Fruit fly (Drosophila melanogaster): ENCODE results near the gene CG11583.

CG11583 gene

DNA sequence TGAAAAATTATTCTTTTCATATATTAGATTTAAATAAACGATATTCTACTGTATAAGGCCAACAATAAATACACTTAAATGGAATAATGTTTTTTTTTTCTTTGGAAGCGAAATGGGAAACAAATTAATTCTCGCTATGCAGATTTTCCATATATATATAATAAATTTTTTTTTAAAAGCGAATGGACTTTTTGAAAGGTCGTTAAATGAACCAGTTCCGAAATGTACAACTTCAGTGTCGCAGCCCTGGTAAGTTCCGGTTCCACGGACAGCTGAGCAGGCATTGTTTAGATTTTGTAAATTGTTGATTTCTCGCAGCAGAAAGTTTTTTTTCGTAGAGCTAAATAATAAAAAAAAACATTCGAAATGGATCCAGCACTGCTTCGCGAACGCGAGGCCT lies 4.2 kb upstream of the CG11583 start, which contains the start of gene TfIIEbeta (continued):
- TF ChIP-seq CG14710 (tag; optimal IDR thresholded peaks at IDR 0.05) (peak; percentile 49), Ets65A (GFP tag) (no peak), zf30C (GFP tag; optimal IDR thresholded peaks at IDR 0.05) (no peak), CG6175 (GFP tag; IDR thresholded peaks at IDR 0.05) (no peak), kay (GFP tag; optimal IDR thresholded peaks at IDR 0.05) (no peak), PHDP (tag; optimal IDR thresholded peaks at IDR 0.05) (peak; percentile 36), Hand (GFP tag; optimal IDR thresholded peaks at IDR 0.05) (no peak), dan (GFP tag; IDR thresholded peaks at IDR 0.05) (no peak), CG30431 (GFP tag; optimal IDR thresholded peaks at IDR 0.05) (no peak), slou (GFP tag; optimal IDR thresholded peaks at IDR 0.05) (no peak), stc (GFP tag; IDR thresholded peaks at IDR 0.05) (peak; percentile 7; the same call in 1 of the 2 replicates), CG6791 (GFP tag; IDR thresholded peaks at IDR 0.05; ENCODE audit: partially characterized antibody) (no peak), pan (optimal IDR thresholded peaks at IDR 0.05) (no peak), pan (GFP tag; optimal IDR thresholded peaks at IDR 0.05 in 1 of 2, IDR thresholded peaks at IDR 0.05 in 1 of 2) (peak in 1 of 2 experiments; percentile 36), tll (GFP tag; optimal IDR thresholded peaks at IDR 0.05) (no peak), CG4707 (GFP tag; optimal IDR thresholded peaks at IDR 0.05) (no peak), lilli (GFP tag; optimal IDR thresholded peaks at IDR 0.05) (peak; percentile 13), sima (GFP tag; optimal IDR thresholded peaks at IDR 0.05) (no peak), Poxn (GFP tag; IDR thresholded peaks at IDR 0.05) (no peak), CG17328 (GFP tag; IDR thresholded peaks at IDR 0.05) (no peak), Hr3 (GFP tag; optimal IDR thresholded peaks at IDR 0.05) (peak; percentile 14), abd-A (tag; optimal IDR thresholded peaks at IDR 0.05) (no peak), bsh (GFP tag; optimal IDR thresholded peaks at IDR 0.05) (peak in 1 of 2 experiments; percentile 55), TFAM (GFP tag; optimal IDR thresholded peaks at IDR 0.05) (no peak), CG10462 (GFP tag; optimal IDR thresholded peaks at IDR 0.05) (no peak), CG4617 (GFP tag; optimal IDR thresholded peaks at IDR 0.05; ENCODE audit: borderline replicate concordance) (peak; percentile 6), CG7786 (GFP tag; optimal IDR thresholded peaks at IDR 0.05) (no peak), Vsx1 (GFP tag; optimal IDR thresholded peaks at IDR 0.05) (no peak), da (GFP tag; optimal IDR thresholded peaks at IDR 0.05) (no peak), psq (GFP tag; optimal IDR thresholded peaks at IDR 0.05) (no peak), Xbp1 (GFP tag; optimal IDR thresholded peaks at IDR 0.05) (peak; percentile 35), B-H1 (GFP tag; IDR thresholded peaks at IDR 0.05) (no peak), vvl (GFP tag; IDR thresholded peaks at IDR 0.05) (peak; percentile 46), Drgx (GFP tag; IDR thresholded peaks at IDR 0.05) (no peak; the same call in 1 of the 2 replicates), Dbx (GFP tag; IDR thresholded peaks at IDR 0.05) (no peak), CG17568 (GFP tag; optimal IDR thresholded peaks at IDR 0.05) (no peak), Fer3 (tag; optimal IDR thresholded peaks at IDR 0.05) (peak; percentile 46), usp (GFP tag; optimal IDR thresholded peaks at IDR 0.05) (no peak), Elba2 (GFP tag; optimal IDR thresholded peaks at IDR 0.05) (no peak), Oli (tag; optimal IDR thresholded peaks at IDR 0.05) (peak; percentile 25), Dip2 (GFP tag; IDR thresholded peaks at IDR 0.05) (no peak), Sry-β (GFP tag; optimal IDR thresholded peaks at IDR 0.05) (peak; percentile 25), CG42726 (GFP tag; IDR thresholded peaks at IDR 0.05; ENCODE audit: partially characterized antibody) (peak; percentile 6; the same call in 1 of the 2 replicates), CG11398 (GFP tag; optimal IDR thresholded peaks at IDR 0.05) (no peak), Ssrp (tag; optimal IDR thresholded peaks at IDR 0.05) (peak; percentile 27), ci (GFP tag; IDR thresholded peaks at IDR 0.05) (peak; percentile 44; the same call in 2 of the 3 replicates), CG15601 (tag; optimal IDR thresholded peaks at IDR 0.05) (peak; percentile 18), CG3281 (GFP tag; optimal IDR thresholded peaks at IDR 0.05) (peak; percentile 51), CG11504 (tag; optimal IDR thresholded peaks at IDR 0.05) (no peak), CG10543 (GFP tag; optimal IDR thresholded peaks at IDR 0.05) (no peak), nerfin-1 (tag; optimal IDR thresholded peaks at IDR 0.05) (no peak)
